Worm (Caenorhabditis elegans) whole organism, L4 larva: Measurements from ENCODE around the gene lgg-3.

Experiments used
- F37D6.2 ChIP-seq: sonication (generic microtip); optimal IDR thresholded peaks from 2 replicates; lab custom pipeline; 2016; ENCODE audit warnings: mild to moderate bottlenecking, missing genetic modification characterization, missing compliant biosample characterization
- lim-7 ChIP-seq: fragments of 200-800 bp; sonication (Bioruptor generic); IDR thresholded peaks from 2 replicates; pipeline ENCODE4 v1.3.6; 2022; ENCODE audit warnings: missing genetic modification characterization, missing compliant biosample characterization
- lir-3 ChIP-seq: sonication (generic microtip); optimal IDR thresholded peaks from 2 replicates; lab custom pipeline; 2016; ENCODE audit warnings: mild to moderate bottlenecking, missing genetic modification characterization, missing compliant biosample characterization
- pha-4 ChIP-seq, 2 experiments: fragments of 150-350 bp in 1 of 2; fragments of 200-800 bp in 1 of 2; sonication (Bioruptor generic) in 1 of 2; IDR thresholded peaks in 1 of 2; optimal IDR thresholded peaks in 1 of 2; 2 replicates each; pipeline versions ENCODE4 v1.3.6 to Lab custom; 2014 to 2022; ENCODE audit warnings: missing genetic modification characterization in 2 of 2, missing genetic modification reagents in 2 of 2, missing biosample characterization in 1 of 2, missing compliant biosample characterization in 1 of 2
- skn-1 ChIP-seq: fragments of 150-350 bp; optimal IDR thresholded peaks from 2 replicates; lab custom pipeline; 2014; ENCODE audit warnings: missing biosample characterization, missing genetic modification characterization
- ztf-11 ChIP-seq: fragments of 150-350 bp; optimal IDR thresholded peaks from 2 replicates; lab custom pipeline; 2014; ENCODE audit warnings: missing biosample characterization, missing genetic modification characterization

DNA sequence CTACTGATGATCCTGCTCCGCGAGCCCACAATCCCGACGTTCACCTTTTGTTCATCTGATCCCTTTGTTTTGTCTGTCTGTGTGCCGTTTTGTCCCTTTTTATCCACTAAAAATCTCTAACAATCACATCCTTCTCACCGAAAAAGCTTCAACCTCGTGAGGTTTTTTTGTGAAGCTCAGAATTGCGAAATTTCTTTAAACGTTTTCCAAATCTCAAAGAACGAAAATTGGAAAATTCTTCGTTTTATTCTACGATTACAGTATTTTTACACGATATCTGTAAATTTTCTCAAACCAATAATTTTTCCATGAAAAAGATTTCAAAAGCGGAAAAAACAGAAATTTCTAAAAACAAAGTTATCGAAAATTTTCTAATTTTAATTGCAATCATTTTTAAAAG lies 23.6 kb downstream of the lgg-3 start:
- TF ChIP-seq skn-1 (tag; lab: Kevin White, UChicago) (no peak), pha-4 (GFP tag; IDR thresholded peaks at IDR 0.05; lab: Robert Waterston, UW) (no peak), pha-4 (tag; optimal IDR thresholded peaks at IDR 0.05; lab: Kevin White, UChicago) (no peak), F37D6.2 (no peak), lir-3 (tag; lab: Kevin White, UChicago) (no peak), ztf-11 (no peak), lim-7 (GFP tag; lab: Robert Waterston, UW) (no peak)
